Worm (Caenorhabditis elegans): ENCODE results near the gene Y45F3A.4.

Y45F3A.4 gene

ce11 chrIII:10596387-10596786, 21.2 kb upstream of the Y45F3A.4 start, which contains the start of gene Y39A1A.3:
Gene Y39A1A.3 (minus strand): TSS chrIII:10596487.
- TF ChIP-seq cebp-1 (GFP tag; IDR thresholded peaks at IDR 0.05) (no peak), cebp-1 (tag; optimal IDR thresholded peaks at IDR 0.05) (peak; percentile 14), tbx-9 (tag; optimal IDR thresholded peaks at IDR 0.05; ENCODE audit: borderline replicate concordance) (no peak)

ce11 chrIII:10595066-10595465, 19.8 kb upstream of the Y45F3A.4 start, which contains the start of gene Y45F3A.9:
Gene Y45F3A.9 (minus strand): TSS chrIII:10595166.
- TF ChIP-seq F23B12.7 (tag; optimal IDR thresholded peaks at IDR 0.05; ENCODE audit: insufficient read depth) (no peak), hsf-1 (GFP tag; IDR thresholded peaks at IDR 0.05) (no peak), F10E7.11 (tag; optimal IDR thresholded peaks at IDR 0.05) (no peak), aptf-2 (GFP tag; conservative IDR thresholded peaks at IDR 0.05) (no peak)

- no peak for TF ChIP-seq rcor-1 (GFP tag; IDR thresholded peaks at IDR 0.05)
- no peak for TF ChIP-seq hrde-1 (tag; optimal IDR thresholded peaks at IDR 0.05; ENCODE audit: borderline replicate concordance)
- no peak for TF ChIP-seq bed-2 (GFP tag; IDR thresholded peaks at IDR 0.05)
- no peak for TF ChIP-seq madf-6 (GFP tag; IDR thresholded peaks at IDR 0.05)
- no peak for TF ChIP-seq aptf-3 (GFP tag; IDR thresholded peaks at IDR 0.05)
- TF ChIP-seq nhr-179 (tag; optimal IDR thresholded peaks at IDR 0.05): no peak
- no peak for TF ChIP-seq ets-4 (GFP tag; optimal IDR thresholded peaks at IDR 0.05)
- TF ChIP-seq lin-35 (GFP tag; optimal IDR thresholded peaks at IDR 0.05): no peak
- no peak for TF ChIP-seq snpc-1.1 (tag; optimal IDR thresholded peaks at IDR 0.05; ENCODE audit: insufficient read depth)
- no peak for TF ChIP-seq ztf-3 (GFP tag; optimal IDR thresholded peaks at IDR 0.05)
- no peak for TF ChIP-seq ztf-18 (tag; optimal IDR thresholded peaks at IDR 0.05)
These were observed 17.5 kb upstream of the Y45F3A.4 start, which contains the start of gene Y45F3A.8 for ce11 chrIII:10592729-10593128. Gene Y45F3A.8 (minus strand): TSS chrIII:10592829.

ce11 chrIII:10592074-10592473, 16.9 kb upstream of the Y45F3A.4 start:
- TF ChIP-seq nhr-179 (tag; optimal IDR thresholded peaks at IDR 0.05) (no peak), zfh-2 (GFP tag; conservative IDR thresholded peaks at IDR 0.05) (peak; percentile 76), snpc-4 (GFP tag; optimal IDR thresholded peaks at IDR 0.05) (peak; percentile 49), snpc-4 (tag; optimal IDR thresholded peaks at IDR 0.05) (no peak)

- TF ChIP-seq F39B2.1 (GFP tag; IDR thresholded peaks at IDR 0.05) (no peak), B0261.1 (tag; optimal IDR thresholded peaks at IDR 0.05) (no peak), hmg-1.2 (GFP tag; IDR thresholded peaks at IDR 0.05) (no peak), lin-26 (GFP tag; IDR thresholded peaks at IDR 0.05) (no peak), ceh-91 (GFP tag; IDR thresholded peaks at IDR 0.05) (no peak)
These were observed 11.0 kb upstream of the Y45F3A.4 start, which contains the start of gene Y45F3A.5 for ce11 chrIII:10586243-10586642. Gene Y45F3A.5 (minus strand): TSS chrIII:10586343.

ce11 chrIII:10583483-10583882, 8.3 kb upstream of the Y45F3A.4 start:
- TF ChIP-seq lin-26 (GFP tag; IDR thresholded peaks at IDR 0.05): 0 out of 2 replicates have a peak, but pooled peaks have one; percentile 25
- no peak for TF ChIP-seq Y95B8A.8 (GFP tag; IDR thresholded peaks at IDR 0.05)

- TF ChIP-seq mcd-1 (GFP tag; IDR thresholded peaks at IDR 0.05): no peak
- TF ChIP-seq snpc-4 (GFP tag; optimal IDR thresholded peaks at IDR 0.05): no peak
- peak in 2 of 4 experiments; percentile 36 to 69 for TF ChIP-seq snpc-4 (tag; optimal IDR thresholded peaks at IDR 0.05)
- TF ChIP-seq rcor-1 (GFP tag; IDR thresholded peaks at IDR 0.05): no peak
- TF ChIP-seq ZK185.1 (tag; optimal IDR thresholded peaks at IDR 0.05; ENCODE audit: poor library complexity, severe bottlenecking): no peak
These were observed 5.0 kb upstream of the Y45F3A.4 start for ce11 chrIII:10580206-10580605.

Data from whole organism, young adult.